Fruit fly (Drosophila melanogaster) whole organism, prepupa: ENCODE measurements around the gene Cyt-c-p.
A peak's percentile ranks its signal among the peaks of the same experiment; 100 is the strongest.

ENCODE experiments used
- CG10631 ChIP-seq: fragments of 200-800 bp; sonication (Bioruptor generic); optimal IDR thresholded peaks from 2 replicates; lab custom pipeline; 2016; ENCODE audit warnings: missing biosample characterization, missing genetic modification characterization
- CG11762 ChIP-seq: fragments of 200-800 bp; sonication (Bioruptor generic); optimal IDR thresholded peaks from 3 replicates; lab custom pipeline; 2016; ENCODE audit warnings: missing biosample characterization, missing genetic modification characterization; ENCODE audit not compliant: insufficient read depth
- CG15336 ChIP-seq: fragments of 200-800 bp; sonication (Bioruptor generic); IDR thresholded peaks from 2 replicates; pipeline ENCODE4 v1.3.6; 2022; ENCODE audit warnings: missing biosample characterization, missing genetic modification characterization
- CG1621 ChIP-seq: fragments of 200-800 bp; sonication (Bioruptor generic); optimal IDR thresholded peaks from 3 replicates; lab custom pipeline; 2018; ENCODE audit warnings: missing biosample characterization, mild to moderate bottlenecking, missing genetic modification characterization
- CG16779 ChIP-seq: fragments of 200-800 bp; sonication (Bioruptor generic); optimal IDR thresholded peaks from 3 replicates; lab custom pipeline; 2017; ENCODE audit warnings: missing biosample characterization, mild to moderate bottlenecking, missing genetic modification characterization
- CG3032 ChIP-seq: fragments of 200-800 bp; optimal IDR thresholded peaks from 2 replicates; lab custom pipeline; 2019; ENCODE audit warnings: missing biosample characterization, mild to moderate bottlenecking, missing genetic modification characterization, moderate library complexity
- CG31627 ChIP-seq: fragments of 200-800 bp; sonication (Bioruptor generic); optimal IDR thresholded peaks from 3 replicates; lab custom pipeline; 2016; ENCODE audit warnings: missing biosample characterization, missing genetic modification characterization
- CG32006 ChIP-seq: fragments of 200-800 bp; sonication (Bioruptor generic); optimal IDR thresholded peaks from 3 replicates; lab custom pipeline; 2017; ENCODE audit warnings: missing biosample characterization, mild to moderate bottlenecking, missing genetic modification characterization
- CG34406 ChIP-seq: fragments of 200-800 bp; sonication (Bioruptor generic); optimal IDR thresholded peaks from 3 replicates; lab custom pipeline; 2016; ENCODE audit warnings: missing biosample characterization, missing genetic modification characterization
- CG3919 ChIP-seq: fragments of 200-800 bp; sonication (Bioruptor generic); optimal IDR thresholded peaks from 3 replicates; lab custom pipeline; 2016; ENCODE audit warnings: missing biosample characterization, missing genetic modification characterization
- CG4318 ChIP-seq: fragments of 200-800 bp; sonication (Bioruptor generic); optimal IDR thresholded peaks from 3 replicates; lab custom pipeline; 2017; ENCODE audit warnings: missing biosample characterization, mild to moderate bottlenecking, missing genetic modification characterization
- CG6276 ChIP-seq: fragments of 200-800 bp; sonication (Bioruptor generic); optimal IDR thresholded peaks from 2 replicates; lab custom pipeline; 2017; ENCODE audit warnings: missing biosample characterization, mild to moderate bottlenecking, missing genetic modification characterization
- CG6808 ChIP-seq: fragments of 200-800 bp; sonication (Bioruptor generic); optimal IDR thresholded peaks from 3 replicates; lab custom pipeline; 2017; ENCODE audit warnings: missing biosample characterization, missing genetic modification characterization, mild to moderate bottlenecking, moderate library complexity, missing genetic modification reagents
- CG6854 ChIP-seq: fragments of 200-800 bp; sonication (Bioruptor generic); optimal IDR thresholded peaks from 2 replicates; lab custom pipeline; 2017; ENCODE audit warnings: missing biosample characterization, mild to moderate bottlenecking, missing genetic modification characterization
- CG8119 ChIP-seq: fragments of 200-800 bp; sonication (Bioruptor generic); IDR thresholded peaks from 3 replicates; pipeline ENCODE4 v1.3.6; 2022; ENCODE audit warnings: missing biosample characterization, missing genetic modification characterization
- CG8632 ChIP-seq: fragments of 200-800 bp; sonication (Bioruptor generic); optimal IDR thresholded peaks from 3 replicates; lab custom pipeline; 2016; ENCODE audit warnings: missing biosample characterization, missing genetic modification characterization
- Eip78C ChIP-seq: fragments of 200-800 bp; sonication (Bioruptor generic); peaks from one replicate; lab custom pipeline; 2016; ENCODE audit warnings: missing biosample characterization, missing genetic modification characterization
- Eip93F ChIP-seq: fragments of 200-800 bp; sonication (Bioruptor generic); optimal IDR thresholded peaks from 2 replicates; lab custom pipeline; 2016; ENCODE audit warnings: missing biosample characterization, mild to moderate bottlenecking, missing genetic modification characterization
- Ets21C ChIP-seq: fragments of 200-800 bp; sonication (Bioruptor generic); optimal IDR thresholded peaks from 3 replicates; lab custom pipeline; 2016; ENCODE audit warnings: missing biosample characterization, missing genetic modification characterization
- Hr39 ChIP-seq: fragments of 200-800 bp; sonication (Bioruptor generic); optimal IDR thresholded peaks from 2 replicates; lab custom pipeline; 2016; ENCODE audit warnings: missing biosample characterization, missing genetic modification characterization
- Met ChIP-seq: fragments of 200-800 bp; sonication (Bioruptor generic); optimal IDR thresholded peaks from 3 replicates; lab custom pipeline; 2016; ENCODE audit warnings: missing biosample characterization, missing genetic modification characterization
- OdsH ChIP-seq: fragments of 200-800 bp; sonication (Bioruptor generic); optimal IDR thresholded peaks from 3 replicates; lab custom pipeline; 2016; ENCODE audit warnings: missing biosample characterization, missing genetic modification characterization
- Smox ChIP-seq: fragments of 200-800 bp; sonication (Bioruptor generic); optimal IDR thresholded peaks from 3 replicates; lab custom pipeline; 2016; ENCODE audit warnings: missing biosample characterization, missing genetic modification characterization
- Sox14 ChIP-seq: fragments of 200-800 bp; sonication (Bioruptor generic); optimal IDR thresholded peaks from 3 replicates; lab custom pipeline; 2016; ENCODE audit warnings: missing biosample characterization, missing genetic modification characterization
- cyc ChIP-seq: fragments of 200-800 bp; sonication (Bioruptor generic); optimal IDR thresholded peaks from 3 replicates; lab custom pipeline; 2016; ENCODE audit warnings: missing biosample characterization, missing genetic modification characterization
- dsx ChIP-seq: fragments of 200-800 bp; optimal IDR thresholded peaks from 3 replicates; lab custom pipeline; 2019; ENCODE audit warnings: missing biosample characterization, mild to moderate bottlenecking, missing genetic modification characterization, moderate library complexity; ENCODE audit not compliant: poor library complexity, severe bottlenecking
- eg ChIP-seq: fragments of 200-800 bp; sonication (Bioruptor generic); IDR thresholded peaks from 3 replicates; pipeline ENCODE4 v1.3.6; 2022; ENCODE audit warnings: missing biosample characterization, missing genetic modification characterization
- fd85E ChIP-seq: fragments of 200-800 bp; sonication (Bioruptor generic); optimal IDR thresholded peaks from 3 replicates; lab custom pipeline; 2016; ENCODE audit warnings: missing biosample characterization, missing genetic modification characterization
- fkh ChIP-seq: fragments of 200-800 bp; sonication (Bioruptor generic); optimal IDR thresholded peaks from 3 replicates; lab custom pipeline; 2017; ENCODE audit warnings: missing biosample characterization, mild to moderate bottlenecking, missing genetic modification characterization, moderate library complexity
- lz ChIP-seq: fragments of 200-800 bp; sonication (Bioruptor generic); optimal IDR thresholded peaks from 3 replicates; lab custom pipeline; 2016; ENCODE audit warnings: missing biosample characterization, missing genetic modification characterization
- net ChIP-seq: fragments of 200-800 bp; sonication (Bioruptor generic); optimal IDR thresholded peaks from 3 replicates; lab custom pipeline; 2016; ENCODE audit warnings: missing biosample characterization, missing genetic modification characterization
- pdm3 ChIP-seq: fragments of 200-800 bp; sonication (Bioruptor generic); optimal IDR thresholded peaks from 3 replicates; lab custom pipeline; 2016; ENCODE audit warnings: missing biosample characterization, missing genetic modification characterization
- spab ChIP-seq: fragments of 200-800 bp; sonication (Bioruptor generic); optimal IDR thresholded peaks from 2 replicates; lab custom pipeline; 2017; ENCODE audit warnings: missing biosample characterization, mild to moderate bottlenecking, missing genetic modification characterization, missing genetic modification reagents
- ss ChIP-seq, 2 experiments: fragments of 200-800 bp; sonication (Bioruptor generic); optimal IDR thresholded peaks; 2 replicates in 1 of 2; 3 replicates in 1 of 2; lab custom pipeline; 2017 to 2018; ENCODE audit warnings: mild to moderate bottlenecking in 2 of 2, missing biosample characterization in 2 of 2, missing genetic modification characterization in 2 of 2, moderate library complexity in 1 of 2
- topi ChIP-seq: fragments of 200-800 bp; sonication (Bioruptor generic); optimal IDR thresholded peaks from 3 replicates; lab custom pipeline; 2016; ENCODE audit warnings: missing biosample characterization, missing genetic modification characterization
- vri ChIP-seq: fragments of 200-800 bp; sonication (Bioruptor generic); optimal IDR thresholded peaks from 3 replicates; lab custom pipeline; 2016; ENCODE audit warnings: missing biosample characterization, mild to moderate bottlenecking, missing genetic modification characterization

The Cyt-c-p gene

dm6 chr2L:16709693-16710092 lies 10.0 kb upstream of the Cyt-c-p start (continued):
- TF ChIP-seq dsx (no peak), CG6854 (GFP tag; lab: Kevin White, UChicago) (no peak), Smox (GFP tag; lab: Kevin White, UChicago) (no peak), ss (GFP tag; optimal IDR thresholded peaks at IDR 0.05; lab: Kevin White, UChicago) (no peak), spab (GFP tag; lab: Kevin White, UChicago) (no peak), cyc (GFP tag; lab: Kevin White, UChicago) (no peak), CG4318 (GFP tag; lab: Kevin White, UChicago) (peak; percentile 78), Met (GFP tag; lab: Kevin White, UChicago) (no peak), Eip78C (GFP tag; lab: Kevin White, UChicago) (peak; percentile 81)

dm6 chr2L:16710234-16710633 lies 9.5 kb upstream of the Cyt-c-p start:
- TF ChIP-seq cyc (GFP tag; lab: Kevin White, UChicago) = no peak
- peak; percentile 52 for TF ChIP-seq fkh

dm6 chr2L:16710677-16711076 lies 9.1 kb upstream of the Cyt-c-p start:
- TF ChIP-seq Eip78C (GFP tag; lab: Kevin White, UChicago) (peak; percentile 29), vri (GFP tag; lab: Kevin White, UChicago) (no peak), dsx (no peak), Hr39 (GFP tag; lab: Kevin White, UChicago) (no peak), CG34406 (GFP tag; lab: Kevin White, UChicago) (no peak), CG8119 (GFP tag; lab: Robert Waterston, UW) (0 out of 3 replicates have a peak, but pooled peaks have one; percentile 26), CG6808 (no peak), fkh (peak; percentile 39), CG1621 (tag; lab: Kevin White, UChicago) (no peak)

dm6 chr2L:16711891-16712290 lies 7.8 kb upstream of the Cyt-c-p start:
- TF ChIP-seq Hr39 (GFP tag; lab: Kevin White, UChicago) (no peak), CG4318 (GFP tag; lab: Kevin White, UChicago) (no peak), CG11762 (no peak), OdsH (GFP tag; lab: Kevin White, UChicago) (no peak), CG32006 (GFP tag; lab: Kevin White, UChicago) (no peak), vri (GFP tag; lab: Kevin White, UChicago) (no peak), CG8632 (GFP tag; lab: Kevin White, UChicago) (no peak), CG15336 (GFP tag; lab: Robert Waterston, UW) (no peak), CG10631 (no peak), CG31627 (GFP tag; lab: Kevin White, UChicago) (no peak), Ets21C (no peak), CG1621 (tag; lab: Kevin White, UChicago) (no peak), CG6808 (no peak), CG16779 (tag; lab: Kevin White, UChicago) (no peak), pdm3 (GFP tag; lab: Kevin White, UChicago) (no peak), Met (GFP tag; lab: Kevin White, UChicago) (no peak), fd85E (GFP tag; lab: Kevin White, UChicago) (no peak)

DNA sequence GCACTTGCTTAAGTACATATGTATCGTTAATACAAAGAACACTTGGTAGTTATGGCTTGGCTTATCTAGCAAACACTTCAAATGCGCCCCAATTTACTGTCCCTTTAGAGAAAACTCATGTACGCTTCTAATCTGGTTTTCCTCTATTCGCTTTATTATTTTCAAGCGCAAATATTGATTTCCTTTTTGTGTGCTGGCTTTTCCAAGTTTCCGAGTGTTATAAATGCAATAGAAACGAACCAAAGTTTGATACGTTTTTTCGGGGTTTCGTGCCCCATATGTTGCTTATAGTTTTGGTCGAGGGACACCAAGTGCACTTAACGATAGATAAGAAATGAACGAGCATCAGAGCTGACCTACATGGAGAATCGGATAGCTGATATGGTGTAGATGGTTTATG lies 5.8 kb upstream of the Cyt-c-p start:
- no peak for TF ChIP-seq CG1621 (tag; lab: Kevin White, UChicago)
- TF ChIP-seq Met (GFP tag; lab: Kevin White, UChicago) = no peak
- no peak for TF ChIP-seq eg
- no peak for TF ChIP-seq topi
- no peak for TF ChIP-seq lz (GFP tag; lab: Kevin White, UChicago)
- peak; percentile 51 for TF ChIP-seq fkh

DNA sequence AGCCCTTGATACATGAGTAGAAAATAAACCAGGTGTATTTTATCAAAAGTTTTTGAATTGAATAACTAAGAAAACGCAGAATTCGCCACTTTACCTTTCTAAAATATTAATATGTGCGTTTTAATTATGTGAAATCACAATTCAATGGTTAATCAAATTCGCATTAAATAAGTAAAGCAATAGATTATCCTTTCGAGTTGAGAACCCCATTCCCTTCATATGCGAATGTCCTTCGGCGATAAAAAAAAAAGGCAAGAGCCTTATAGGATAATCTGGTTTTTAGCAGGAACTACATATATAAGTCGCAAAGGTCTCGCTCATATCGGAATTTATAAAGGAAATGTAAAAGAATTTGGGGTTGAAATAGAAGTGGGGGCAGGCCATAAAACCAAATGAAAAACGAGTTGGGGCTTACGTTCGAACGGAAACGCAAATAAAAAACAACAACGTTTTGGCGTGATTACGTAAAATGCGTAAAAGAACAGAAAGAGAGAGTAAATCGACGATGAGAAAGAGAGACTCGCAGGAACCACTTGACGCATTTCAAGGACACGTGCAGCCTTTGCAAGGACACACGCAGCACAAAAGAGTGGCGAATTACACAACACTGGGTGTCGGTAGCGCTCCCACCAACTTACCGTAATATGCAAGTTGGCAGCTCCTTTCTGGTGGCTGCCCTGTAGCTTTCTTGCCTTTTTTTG lies 4.4 kb upstream of the Cyt-c-p start:
- TF ChIP-seq Sox14 (GFP tag; lab: Kevin White, UChicago) (no peak), Ets21C (no peak), topi (no peak), CG6276 (no peak), net (no peak), ss (GFP tag; optimal IDR thresholded peaks at IDR 0.05; lab: Kevin White, UChicago) (no peak), CG3919 (GFP tag; lab: Kevin White, UChicago) (no peak), CG1621 (tag; lab: Kevin White, UChicago) (no peak), cyc (GFP tag; lab: Kevin White, UChicago) (no peak), CG3032 (tag; lab: Kevin White, UChicago) (no peak), Eip93F (GFP tag; lab: Kevin White, UChicago) (no peak)
